Fruit fly (Drosophila melanogaster): ENCODE data around the gene CG13622.

CG13622 gene

dm6 chr3R:24518150-24518580 is 5.3 kb downstream of the CG13622 start, which contains the start of gene Pp1alpha-96A:
Gene Pp1alpha-96A (plus strand): TSS chr3R:24518270.
- TF ChIP-seq CG8478 (optimal IDR thresholded peaks at IDR 0.05), result no peak
- TF ChIP-seq CTCF (optimal IDR thresholded peaks at IDR 0.05), result no peak

dm6 chr3R:24514652-24515328 is 8.7 kb downstream of the CG13622 start, which contains the start of the genes nAChRbeta2 and DZIP1:
Gene nAChRbeta2 (minus strand): TSS chr3R:24515106.
Gene DZIP1 (plus strand): TSS chr3R:24515278.
- TF ChIP-seq CG8478 (optimal IDR thresholded peaks at IDR 0.05), result no peak
- no peak for TF ChIP-seq CTCF (optimal IDR thresholded peaks at IDR 0.05)

DNA sequence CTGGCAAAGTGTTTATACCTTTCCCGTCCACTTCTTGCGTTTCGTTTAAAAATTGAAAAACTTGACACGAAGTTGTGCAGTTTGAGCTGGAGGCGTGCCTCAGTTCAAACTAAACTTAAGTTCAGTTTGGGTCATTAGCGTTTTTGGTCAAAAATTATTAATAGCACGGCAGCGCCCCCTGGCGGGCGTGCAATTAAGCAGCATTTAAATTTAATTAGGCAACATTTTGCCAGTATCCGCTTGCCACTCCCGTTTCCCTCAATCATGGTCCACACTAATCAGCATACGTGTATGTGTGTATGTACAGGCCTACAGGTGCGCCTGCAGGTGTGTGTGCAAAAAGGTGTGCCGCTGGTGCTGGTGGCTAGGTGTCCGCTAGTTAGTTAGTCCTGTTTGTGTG is 19.9 kb downstream of the CG13622 start:
- TF ChIP-seq CTCF (optimal IDR thresholded peaks at IDR 0.05), result peak; percentile 59 to 70
- no peak for TF ChIP-seq CG8478 (optimal IDR thresholded peaks at IDR 0.05)

dm6 chr3R:24496084-24496483 is 27.4 kb downstream of the CG13622 start:
- TF ChIP-seq CG8478 (optimal IDR thresholded peaks at IDR 0.05), result no peak
- no peak for TF ChIP-seq CTCF (optimal IDR thresholded peaks at IDR 0.05)

DNA sequence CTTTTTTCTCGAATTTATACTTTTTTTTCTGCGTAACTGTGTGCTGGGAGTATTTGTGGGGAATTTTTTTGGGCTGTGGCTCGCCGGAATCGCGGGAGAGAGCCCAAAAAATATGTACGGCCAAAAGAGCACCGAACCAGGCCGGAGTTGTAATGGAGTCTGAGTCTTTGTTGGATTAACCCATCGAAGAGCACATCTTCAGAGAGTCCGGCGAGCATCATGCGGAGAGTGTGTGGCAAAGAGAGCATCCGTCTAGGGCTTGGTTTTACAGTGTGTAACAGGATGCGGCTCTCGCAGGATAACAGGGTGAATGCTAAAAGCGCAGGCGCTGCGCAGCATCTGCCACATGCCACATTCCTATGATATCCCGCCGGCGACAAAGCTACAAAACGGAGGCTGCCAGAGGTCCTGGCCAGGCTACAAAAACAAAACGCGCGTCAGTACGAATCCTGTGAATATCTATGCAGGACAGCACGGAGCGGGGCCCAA is 38.4 kb downstream of the CG13622 start, which contains the start of gene nAChRalpha2:
Gene nAChRalpha2, plus strand, starts transcription at position 439 of the 489 bp plus-strand sequence.
- no peak for TF ChIP-seq CTCF (optimal IDR thresholded peaks at IDR 0.05)
- TF ChIP-seq CG8478 (optimal IDR thresholded peaks at IDR 0.05), result no peak

- no peak for TF ChIP-seq CTCF (optimal IDR thresholded peaks at IDR 0.05)
- TF ChIP-seq CG8478 (optimal IDR thresholded peaks at IDR 0.05), result no peak
Observed at dm6 chr3R:24481040-24481439, 42.4 kb downstream of the CG13622 start.

DNA sequence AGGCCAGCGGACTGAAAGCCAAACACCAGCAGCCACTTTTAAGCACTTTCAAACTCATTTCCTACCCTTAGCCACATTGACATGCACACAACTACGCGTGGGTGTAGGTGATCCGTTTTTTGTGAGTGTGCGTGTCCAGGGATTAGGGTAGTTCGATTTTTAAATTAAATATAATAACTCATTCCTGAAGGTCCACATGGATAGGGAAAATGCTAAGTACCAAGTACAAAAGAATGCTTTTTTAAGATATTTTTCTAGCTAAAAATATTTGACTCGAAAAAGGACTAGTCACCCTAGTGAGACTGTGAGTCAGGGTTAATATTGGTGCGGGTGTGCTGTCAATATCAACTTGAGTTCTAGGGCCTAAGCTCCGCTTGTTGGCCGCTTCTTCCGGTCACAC is 48.7 kb downstream of the CG13622 start:
- TF ChIP-seq CTCF (optimal IDR thresholded peaks at IDR 0.05), result no peak
- no peak for TF ChIP-seq CG8478 (optimal IDR thresholded peaks at IDR 0.05)

Data from S2 (cell line).